Worm (Caenorhabditis elegans): ENCODE measurements around the gene clec-231.

ce11 chrV:15337405-15337804 lies 13.1 kb downstream of the clec-231 start, which contains the start of gene wrt-7:
- TF ChIP-seq sem-4 (tag; optimal IDR thresholded peaks at IDR 0.05): no peak
- no peak for TF ChIP-seq mab-5 (tag; optimal IDR thresholded peaks at IDR 0.05)
- no peak for TF ChIP-seq mdl-1 (tag; optimal IDR thresholded peaks at IDR 0.05)
- TF ChIP-seq elt-1 (tag; optimal IDR thresholded peaks at IDR 0.05): no peak
- TF ChIP-seq skn-1 (tag; optimal IDR thresholded peaks at IDR 0.05): no peak
- no peak for TF ChIP-seq nhr-12 (tag; optimal IDR thresholded peaks at IDR 0.05)
- TF ChIP-seq mbf-1 (tag; optimal IDR thresholded peaks at IDR 0.05): no peak
- no peak for TF ChIP-seq egl-27 (tag; optimal IDR thresholded peaks at IDR 0.05)
- no peak for TF ChIP-seq unc-62 (GFP tag; optimal IDR thresholded peaks at IDR 0.05)
- no peak for TF ChIP-seq ztf-11 (tag; optimal IDR thresholded peaks at IDR 0.05)
